Fruit fly (Drosophila melanogaster): ENCODE data around the gene Gr64f.

dm6 chr3L:4072717-4073116, 37.1 kb downstream of the Gr64f start:
- TF ChIP-seq CTCF (optimal IDR thresholded peaks at IDR 0.05) (peak; percentile 74 to 76), CG8478 (optimal IDR thresholded peaks at IDR 0.05) (no peak)

Measured in S2 (cell line).